Fruit fly (Drosophila melanogaster): Measurements from ENCODE around the gene eIF3a.
A peak's percentile ranks its signal among the peaks of the same experiment; 100 is the strongest.

Gene eIF3a

dm6 chr3R:4428585-4429464 is 4.9 kb downstream of the eIF3a start, which contains the start of gene srl (continued):
- TF ChIP-seq CG3163 (GFP tag; optimal IDR thresholded peaks at IDR 0.05) (peak; percentile 14), tll (GFP tag; optimal IDR thresholded peaks at IDR 0.05) (no peak), Ptx1 (GFP tag; IDR thresholded peaks at IDR 0.05) (no peak), HmgZ (tag; optimal IDR thresholded peaks at IDR 0.05) (peak; percentile 51), CG11695 (GFP tag; IDR thresholded peaks at IDR 0.05) (no peak), ranshi (GFP tag; IDR thresholded peaks at IDR 0.05) (no peak), slp2 (GFP tag; optimal IDR thresholded peaks at IDR 0.05) (no peak), bab2 (GFP tag; optimal IDR thresholded peaks at IDR 0.05) (no peak), Mad (GFP tag; optimal IDR thresholded peaks at IDR 0.05) (no peak), E2f2 (GFP tag; IDR thresholded peaks at IDR 0.05) (peak; percentile 83), mirr (GFP tag; optimal IDR thresholded peaks at IDR 0.05) (no peak), CG2116 (GFP tag; optimal IDR thresholded peaks at IDR 0.05) (peak; percentile 70), Side (GFP tag; optimal IDR thresholded peaks at IDR 0.05) (no peak), CG12391 (tag; optimal IDR thresholded peaks at IDR 0.05) (no peak), sug (tag; optimal IDR thresholded peaks at IDR 0.05) (peak; percentile 44), CG14667 (GFP tag; IDR thresholded peaks at IDR 0.05) (no peak), abd-A (tag; optimal IDR thresholded peaks at IDR 0.05) (no peak), jumu (GFP tag; optimal IDR thresholded peaks at IDR 0.05) (peak; percentile 15), Hr51 (GFP tag; optimal IDR thresholded peaks at IDR 0.05) (no peak), CG1602 (GFP tag; optimal IDR thresholded peaks at IDR 0.05) (no peak), rib (GFP tag; IDR thresholded peaks at IDR 0.05) (no peak), BtbVII (GFP tag; optimal IDR thresholded peaks at IDR 0.05) (no peak), phol (tag; optimal IDR thresholded peaks at IDR 0.05) (peak; percentile 33), cas (GFP tag; IDR thresholded peaks at IDR 0.05) (no peak), ab (GFP tag; optimal IDR thresholded peaks at IDR 0.05) (no peak), grau (tag; optimal IDR thresholded peaks at IDR 0.05) (no peak), tio (GFP tag; optimal IDR thresholded peaks at IDR 0.05) (no peak), CG31224 (GFP tag; IDR thresholded peaks at IDR 0.05) (no peak), HLH4C (GFP tag; IDR thresholded peaks at IDR 0.05; ENCODE audit: partially characterized antibody) (peak; percentile 46; the same call in 2 of the 3 replicates), p53 (GFP tag; optimal IDR thresholded peaks at IDR 0.05) (peak; percentile 30), tap (tag; optimal IDR thresholded peaks at IDR 0.05) (no peak), CG12104 (GFP tag; optimal IDR thresholded peaks at IDR 0.05) (no peak), CG14965 (GFP tag; optimal IDR thresholded peaks at IDR 0.05; ENCODE audit: borderline replicate concordance) (no peak), CG10147 (GFP tag; optimal IDR thresholded peaks at IDR 0.05) (no peak), klu (GFP tag; IDR thresholded peaks at IDR 0.05) (no peak), CG34422 (GFP tag; IDR thresholded peaks at IDR 0.05) (peak; percentile 94), NK7.1 (GFP tag; optimal IDR thresholded peaks at IDR 0.05) (no peak), CG7928 (GFP tag; optimal IDR thresholded peaks at IDR 0.05) (no peak), row (GFP tag; IDR thresholded peaks at IDR 0.05) (peak; percentile 13; the same call in 1 of the 3 replicates), TFAM (GFP tag; optimal IDR thresholded peaks at IDR 0.05) (no peak), nau (GFP tag; optimal IDR thresholded peaks at IDR 0.05) (no peak), CG11456 (GFP tag; IDR thresholded peaks at IDR 0.05) (no peak), sens-2 (GFP tag; IDR thresholded peaks at IDR 0.05) (no peak), Doc3 (GFP tag; IDR thresholded peaks at IDR 0.05; ENCODE audit: partially characterized antibody) (0 out of 3 replicates have a peak, but pooled peaks have one; percentile 22), sens (GFP tag) (peak; percentile 80), kah (GFP tag; optimal IDR thresholded peaks at IDR 0.05) (peak; percentile 17), gcm (GFP tag; optimal IDR thresholded peaks at IDR 0.05) (peak; percentile 14), CG11723 (GFP tag; optimal IDR thresholded peaks at IDR 0.05) (no peak), HLH54F (GFP tag; optimal IDR thresholded peaks at IDR 0.05) (no peak)

Measured in whole organism, embryonic.